Fruit fly (Drosophila melanogaster) Kc167 (cell line): Measurements from ENCODE around the gene CG17544.

ENCODE experiments used
- Sin3A ChIP-seq: fragments of >200 bp; optimal IDR thresholded peaks from 2 replicates; lab custom pipeline; 2018; ENCODE audit warnings: missing external identifiers
- h ChIP-seq: fragments of >200 bp; optimal IDR thresholded peaks from 3 replicates; lab custom pipeline; 2018; ENCODE audit warnings: missing external identifiers
- insv ChIP-seq: fragments of >200 bp; optimal IDR thresholded peaks from 3 replicates; lab custom pipeline; 2018; ENCODE audit warnings: missing external identifiers
- psq ChIP-seq: fragments of >200 bp; optimal IDR thresholded peaks from 2 replicates; lab custom pipeline; 2017; ENCODE audit warnings: missing external identifiers
- ttk ChIP-seq: sonication (Bioruptor generic); optimal IDR thresholded peaks from 2 replicates; lab custom pipeline; 2017; ENCODE audit warnings: missing external identifiers

dm6 chr2L:19440285-19440684 is 42.0 kb upstream of the CG17544 start:
- TF ChIP-seq Sin3A (lab: Kevin White, UChicago) (no peak), psq (lab: Kevin White, UChicago) (no peak), h (lab: Kevin White, UChicago) (no peak), insv (no peak), ttk (lab: Kevin White, UChicago) (no peak)
